Worm (Caenorhabditis elegans): ENCODE data around the gene pudl-1.

DNA sequence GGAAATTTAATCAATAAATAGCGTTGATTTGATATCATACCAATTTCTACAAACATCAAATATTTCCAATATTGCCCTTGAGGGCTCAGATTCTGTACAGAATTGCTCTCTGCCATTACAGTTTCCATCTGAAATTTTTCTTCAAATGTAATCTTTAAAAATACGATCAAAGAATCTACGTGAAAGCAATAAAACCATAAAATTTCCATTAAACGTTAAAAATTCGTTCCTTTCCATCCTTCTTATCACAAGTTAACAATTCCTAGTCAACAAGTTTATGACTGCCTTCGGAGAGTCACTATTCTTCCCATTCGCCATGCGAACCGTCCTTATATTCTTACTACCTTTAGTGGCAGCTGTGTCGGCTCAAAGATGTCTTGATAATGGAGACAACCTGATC, 2.7 kb downstream of the pudl-1 start, which contains the start of gene clec-82:
- no peak for TF ChIP-seq flh-1 (GFP tag; optimal IDR thresholded peaks at IDR 0.05)
- no peak for TF ChIP-seq lsy-2 (tag; optimal IDR thresholded peaks at IDR 0.05)
- no peak for TF ChIP-seq elt-1 (tag; optimal IDR thresholded peaks at IDR 0.05; ENCODE audit: borderline replicate concordance, insufficient read depth)
- TF ChIP-seq pha-4 (tag; optimal IDR thresholded peaks at IDR 0.05) = no peak
- no peak for TF ChIP-seq ceh-43 (GFP tag; optimal IDR thresholded peaks at IDR 0.05)
- no peak for TF ChIP-seq nhr-12 (tag; optimal IDR thresholded peaks at IDR 0.05)
- no peak for TF ChIP-seq nhr-28 (tag; optimal IDR thresholded peaks at IDR 0.05)
- no peak for TF ChIP-seq ces-1 (GFP tag; optimal IDR thresholded peaks at IDR 0.05)
- TF ChIP-seq nhr-237 (tag; optimal IDR thresholded peaks at IDR 0.05) = no peak
- no peak for TF ChIP-seq lin-13 (tag; optimal IDR thresholded peaks at IDR 0.05)
- no peak for TF ChIP-seq ztf-11 (tag; optimal IDR thresholded peaks at IDR 0.05)
- no peak for TF ChIP-seq nhr-76 (tag; optimal IDR thresholded peaks at IDR 0.05)
- no peak for TF ChIP-seq zip-8 (tag; optimal IDR thresholded peaks at IDR 0.05)

Data from whole organism, mixed stage, embryonic.